Worm (Caenorhabditis elegans) whole organism, L3 larva: ENCODE data around the gene rgs-4.

ENCODE experiments used
- R02D3.7 ChIP-seq: fragments of 150-350 bp; optimal IDR thresholded peaks from 2 replicates; lab custom pipeline; 2014; ENCODE audit warnings: missing biosample characterization, missing genetic modification characterization
- aly-2 ChIP-seq: fragments of 150-350 bp; optimal IDR thresholded peaks from 2 replicates; lab custom pipeline; 2014; ENCODE audit warnings: missing biosample characterization, missing genetic modification characterization
- ceh-28 ChIP-seq: fragments of 150-350 bp; optimal IDR thresholded peaks from 2 replicates; lab custom pipeline; 2014; ENCODE audit warnings: missing biosample characterization, missing genetic modification reagents, missing genetic modification characterization
- elt-1 ChIP-seq: fragments of 150-350 bp; optimal IDR thresholded peaks from 2 replicates; lab custom pipeline; 2014; ENCODE audit warnings: missing biosample characterization, missing genetic modification characterization
- mdl-1 ChIP-seq: fragments of 150-350 bp; optimal IDR thresholded peaks from 2 replicates; lab custom pipeline; 2014; ENCODE audit warnings: missing biosample characterization, missing genetic modification characterization
- nhr-11 ChIP-seq: fragments of 150-350 bp; optimal IDR thresholded peaks from 2 replicates; lab custom pipeline; 2014; ENCODE audit warnings: missing biosample characterization, missing genetic modification characterization
- nhr-76 ChIP-seq: fragments of 150-350 bp; sonication (generic microtip); optimal IDR thresholded peaks from 5 replicates; lab custom pipeline; 2014; ENCODE audit warnings: missing biosample characterization, missing genetic modification characterization
- pha-4 ChIP-seq: fragments of 150-350 bp; optimal IDR thresholded peaks from 2 replicates; lab custom pipeline; 2014; ENCODE audit warnings: missing biosample characterization, missing genetic modification reagents, missing genetic modification characterization
- snpc-4 ChIP-seq: fragments of 150-350 bp; optimal IDR thresholded peaks from 2 replicates; lab custom pipeline; 2014; ENCODE audit warnings: missing biosample characterization, missing genetic modification characterization
- unc-39 ChIP-seq: sonication (generic microtip); optimal IDR thresholded peaks from 4 replicates; lab custom pipeline; 2017; ENCODE audit warnings: missing biosample characterization, missing genetic modification characterization
- unc-62 ChIP-seq: fragments of 150-350 bp; sonication (generic microtip); optimal IDR thresholded peaks from 4 replicates; lab custom pipeline; 2014; ENCODE audit warnings: missing biosample characterization, missing genetic modification reagents, missing genetic modification characterization
- zag-1 ChIP-seq: fragments of 150-350 bp; optimal IDR thresholded peaks from 2 replicates; lab custom pipeline; 2014; ENCODE audit warnings: missing biosample characterization, missing genetic modification characterization
- ztf-11 ChIP-seq: fragments of 150-350 bp; optimal IDR thresholded peaks from 2 replicates; lab custom pipeline; 2014; ENCODE audit warnings: missing biosample characterization, missing genetic modification characterization
- ztf-4 ChIP-seq: fragments of 150-350 bp; optimal IDR thresholded peaks from 2 replicates; lab custom pipeline; 2014; ENCODE audit warnings: missing biosample characterization, missing genetic modification characterization

DNA sequence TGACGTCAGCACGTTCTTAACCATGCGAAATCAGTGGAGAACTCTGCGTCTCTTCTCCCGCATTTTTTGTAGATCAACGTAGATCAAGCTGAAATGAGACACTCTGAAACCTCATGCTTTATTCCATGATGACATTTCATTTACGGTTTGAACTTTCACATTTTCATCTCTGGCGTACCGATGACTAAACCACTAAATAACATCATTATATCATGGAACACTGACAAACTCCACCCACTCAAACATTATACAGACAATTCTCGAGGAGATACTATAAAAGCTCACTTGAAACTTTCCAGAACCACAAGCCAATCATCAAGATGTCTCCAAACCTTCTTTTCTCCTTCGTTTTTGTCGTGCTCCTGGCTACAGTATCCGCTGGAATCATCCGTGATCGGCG, 27.7 kb upstream of the rgs-4 start, which contains the start of gene nspe-7:
- TF ChIP-seq ztf-11 (tag; lab: Kevin White, UChicago) (no peak), aly-2 (tag; lab: Kevin White, UChicago) (no peak), mdl-1 (tag; lab: Kevin White, UChicago) (no peak), ceh-28 (tag; lab: Kevin White, UChicago) (no peak), R02D3.7 (tag; lab: Kevin White, UChicago) (no peak), nhr-76 (no peak), zag-1 (tag; lab: Kevin White, UChicago) (no peak), snpc-4 (no peak), unc-62 (no peak), pha-4 (no peak), nhr-11 (tag; lab: Kevin White, UChicago) (no peak), unc-39 (tag; lab: Kevin White, UChicago) (no peak), elt-1 (tag; lab: Kevin White, UChicago) (no peak), ztf-4 (tag; lab: Kevin White, UChicago) (no peak)
